Worm (Caenorhabditis elegans) whole organism, young adult: Measurements from ENCODE around the gene R03D7.2.

Experiments
- C17E4.6 ChIP-seq: fragments of 200-800 bp; sonication (Bioruptor generic); IDR thresholded peaks from 2 replicates; pipeline ENCODE4 v1.3.6; 2022; ENCODE audit warnings: missing genetic modification reagents, missing genetic modification characterization, missing compliant biosample characterization
- F33H1.4 ChIP-seq: fragments of 200-800 bp; sonication (Bioruptor generic); IDR thresholded peaks from 2 replicates; pipeline ENCODE4 v1.3.6; 2022; ENCODE audit warnings: missing genetic modification reagents, missing genetic modification characterization, missing compliant biosample characterization
- F37B4.10 ChIP-seq: fragments of 200-800 bp; sonication (Bioruptor generic); IDR thresholded peaks from 2 replicates; pipeline ENCODE4 v1.3.6; 2022; ENCODE audit warnings: missing genetic modification characterization, missing compliant biosample characterization
- F55B11.4 ChIP-seq: sonication (generic microtip); optimal IDR thresholded peaks from 2 replicates; lab custom pipeline; 2016; ENCODE audit warnings: missing compliant biosample characterization, missing genetic modification characterization, borderline replicate concordance; ENCODE audit not compliant: insufficient read depth
- T07F8.4 ChIP-seq: sonication (generic microtip); optimal IDR thresholded peaks from 2 replicates; lab custom pipeline; 2016; ENCODE audit warnings: mild to moderate bottlenecking, missing genetic modification characterization, moderate library complexity, missing compliant biosample characterization
- Y53F4B.3 ChIP-seq: fragments of 200-800 bp; sonication (Bioruptor generic); IDR thresholded peaks from 2 replicates; pipeline ENCODE4 v1.3.6; 2022; ENCODE audit warnings: missing genetic modification reagents, missing genetic modification characterization, missing compliant biosample characterization
- Y53G8AR.9 ChIP-seq: fragments of 200-800 bp; sonication (Bioruptor generic); conservative IDR thresholded peaks from 2 replicates; pipeline ENCODE4 v1.3.6; 2022; ENCODE audit warnings: missing genetic modification reagents, missing genetic modification characterization, missing compliant biosample characterization
- Y79H2A.3 ChIP-seq: fragments of 200-800 bp; sonication (Bioruptor generic); conservative IDR thresholded peaks from 2 replicates; pipeline ENCODE4 v1.3.6; 2022; ENCODE audit warnings: missing genetic modification reagents, missing genetic modification characterization, missing compliant biosample characterization
- Y95B8A.8 ChIP-seq: fragments of 200-800 bp; sonication (Bioruptor generic); IDR thresholded peaks from 2 replicates; pipeline ENCODE4 v1.3.6; 2022; ENCODE audit warnings: missing genetic modification reagents, missing genetic modification characterization, missing compliant biosample characterization
- ZK185.1 ChIP-seq: sonication (generic microtip); optimal IDR thresholded peaks from 2 replicates; lab custom pipeline; 2016; ENCODE audit warnings: mild to moderate bottlenecking, missing genetic modification characterization, missing compliant biosample characterization; ENCODE audit not compliant: poor library complexity, severe bottlenecking
- aptf-3 ChIP-seq: fragments of 200-800 bp; sonication (Bioruptor generic); IDR thresholded peaks from 2 replicates; pipeline ENCODE4 v1.3.6; 2022; ENCODE audit warnings: missing genetic modification characterization, missing compliant biosample characterization
- bed-1 ChIP-seq: fragments of 200-800 bp; sonication (Bioruptor generic); IDR thresholded peaks from 2 replicates; pipeline ENCODE4 v1.3.6; 2022; ENCODE audit warnings: missing genetic modification reagents, missing genetic modification characterization, missing compliant biosample characterization
- ceh-100 ChIP-seq: fragments of 200-800 bp; sonication (Bioruptor generic); IDR thresholded peaks from 2 replicates; pipeline ENCODE4 v1.3.6; 2022; ENCODE audit warnings: missing genetic modification reagents, missing genetic modification characterization, missing compliant biosample characterization
- ceh-40 ChIP-seq: fragments of 200-800 bp; sonication (Bioruptor generic); IDR thresholded peaks from 2 replicates; pipeline ENCODE4 v1.3.6; 2022; ENCODE audit warnings: missing genetic modification characterization, missing compliant biosample characterization
- ceh-91 ChIP-seq: fragments of 200-800 bp; sonication (Bioruptor generic); IDR thresholded peaks from 2 replicates; pipeline ENCODE4 v1.3.6; 2022; ENCODE audit warnings: missing genetic modification reagents, missing genetic modification characterization, missing compliant biosample characterization
- dox-1 ChIP-seq: fragments of 200-800 bp; sonication (Bioruptor generic); IDR thresholded peaks from 2 replicates; pipeline ENCODE4 v1.3.6; 2022; ENCODE audit warnings: missing genetic modification reagents, missing genetic modification characterization, missing compliant biosample characterization
- egl-18 ChIP-seq: fragments of 200-800 bp; sonication (Bioruptor generic); IDR thresholded peaks from 2 replicates; pipeline ENCODE4 v1.3.6; 2022; ENCODE audit warnings: missing genetic modification reagents, missing genetic modification characterization, missing compliant biosample characterization
- egl-44 ChIP-seq: fragments of 200-800 bp; sonication (Bioruptor generic); IDR thresholded peaks from 2 replicates; pipeline ENCODE4 v1.3.6; 2022; ENCODE audit warnings: missing genetic modification reagents, missing genetic modification characterization, missing compliant biosample characterization
- egrh-3 ChIP-seq: fragments of 200-800 bp; sonication (Bioruptor generic); IDR thresholded peaks from 2 replicates; pipeline ENCODE4 v1.3.6; 2022; ENCODE audit warnings: missing genetic modification reagents, missing genetic modification characterization, missing compliant biosample characterization
- ekl-4 ChIP-seq: fragments of 200-800 bp; sonication (Bioruptor generic); IDR thresholded peaks from 2 replicates; pipeline ENCODE4 v1.3.6; 2022; ENCODE audit warnings: missing genetic modification reagents, missing genetic modification characterization, missing compliant biosample characterization
- fkh-3 ChIP-seq: sonication (generic microtip); optimal IDR thresholded peaks from 2 replicates; lab custom pipeline; 2016; ENCODE audit warnings: mild to moderate bottlenecking, missing genetic modification characterization, missing compliant biosample characterization
- hlh-26 ChIP-seq: fragments of 200-800 bp; sonication (Bioruptor generic); conservative IDR thresholded peaks from 2 replicates; pipeline ENCODE4 v1.3.6; 2022; ENCODE audit warnings: missing genetic modification reagents, missing genetic modification characterization, missing compliant biosample characterization
- hmg-20 ChIP-seq: fragments of 200-800 bp; sonication (Bioruptor generic); IDR thresholded peaks from 2 replicates; pipeline ENCODE4 v1.3.6; 2022; ENCODE audit warnings: missing genetic modification reagents, missing genetic modification characterization, missing compliant biosample characterization
- hsf-1 ChIP-seq: fragments of 200-800 bp; sonication (Bioruptor generic); IDR thresholded peaks from 2 replicates; pipeline ENCODE4 v1.3.6; 2022; ENCODE audit warnings: missing genetic modification reagents, missing genetic modification characterization, missing compliant biosample characterization
- lag-1 ChIP-seq: fragments of 200-800 bp; sonication (Bioruptor generic); IDR thresholded peaks from 2 replicates; pipeline ENCODE4 v1.3.6; 2022; ENCODE audit warnings: missing genetic modification reagents, missing genetic modification characterization, missing compliant biosample characterization
- lin-26 ChIP-seq: fragments of 200-800 bp; sonication (Bioruptor generic); IDR thresholded peaks from 2 replicates; pipeline ENCODE4 v1.3.6; 2022; ENCODE audit warnings: missing genetic modification reagents, missing genetic modification characterization, missing compliant biosample characterization
- lsl-1 ChIP-seq: fragments of 200-800 bp; sonication (Bioruptor generic); optimal IDR thresholded peaks from 2 replicates; lab custom pipeline; 2018; ENCODE audit warnings: mild to moderate bottlenecking, missing genetic modification characterization, moderate library complexity, missing compliant biosample characterization
- madf-3 ChIP-seq: fragments of 200-800 bp; sonication (Bioruptor generic); IDR thresholded peaks from 2 replicates; pipeline ENCODE4 v1.3.6; 2022; ENCODE audit warnings: missing genetic modification reagents, missing genetic modification characterization, missing compliant biosample characterization
- madf-6 ChIP-seq: fragments of 200-800 bp; sonication (Bioruptor generic); IDR thresholded peaks from 2 replicates; pipeline ENCODE4 v1.3.6; 2022; ENCODE audit warnings: missing genetic modification reagents, missing genetic modification characterization, missing compliant biosample characterization
- madf-8 ChIP-seq: fragments of 200-800 bp; sonication (Bioruptor generic); conservative IDR thresholded peaks from 2 replicates; pipeline ENCODE4 v1.3.6; 2022; ENCODE audit warnings: missing genetic modification reagents, missing genetic modification characterization, missing compliant biosample characterization
- mcd-1 ChIP-seq: fragments of 200-800 bp; sonication (Bioruptor generic); IDR thresholded peaks from 2 replicates; pipeline ENCODE4 v1.3.6; 2022; ENCODE audit warnings: missing genetic modification reagents, missing genetic modification characterization, missing compliant biosample characterization
- pbrm-1 ChIP-seq: fragments of 200-800 bp; sonication (Bioruptor generic); IDR thresholded peaks from 2 replicates; pipeline ENCODE4 v1.3.6; 2022; ENCODE audit warnings: missing genetic modification reagents, missing genetic modification characterization, missing compliant biosample characterization
- pha-4 ChIP-seq: fragments of 150-350 bp; sonication (generic microtip); optimal IDR thresholded peaks from 2 replicates; lab custom pipeline; 2014; ENCODE audit warnings: missing biosample characterization, missing genetic modification reagents, missing genetic modification characterization
- rcor-1 ChIP-seq: fragments of 200-800 bp; sonication (Bioruptor generic); IDR thresholded peaks from 2 replicates; pipeline ENCODE4 v1.3.6; 2022; ENCODE audit warnings: missing genetic modification reagents, missing genetic modification characterization, missing compliant biosample characterization
- sea-2 ChIP-seq: fragments of 200-800 bp; sonication (Bioruptor generic); IDR thresholded peaks from 2 replicates; pipeline ENCODE4 v1.3.6; 2022; ENCODE audit warnings: missing genetic modification characterization, missing compliant biosample characterization
- somi-1 ChIP-seq: fragments of 200-800 bp; sonication (Bioruptor generic); optimal IDR thresholded peaks from 2 replicates; lab custom pipeline; 2018; ENCODE audit warnings: mild to moderate bottlenecking, missing genetic modification characterization, missing compliant biosample characterization
- tbp1 ChIP-seq: fragments of 200-800 bp; sonication (Bioruptor generic); optimal IDR thresholded peaks from 2 replicates; lab custom pipeline; 2018; ENCODE audit warnings: mild to moderate bottlenecking, missing genetic modification characterization, missing compliant biosample characterization
- xnd-1 ChIP-seq: sonication (generic microtip); optimal IDR thresholded peaks from 2 replicates; lab custom pipeline; 2016; ENCODE audit warnings: missing genotype, missing genetic modification reagents, missing genetic modification characterization, missing compliant biosample characterization
- ztf-28 ChIP-seq: fragments of 200-800 bp; sonication (Bioruptor generic); IDR thresholded peaks from 2 replicates; pipeline ENCODE4 v1.3.6; 2022; ENCODE audit warnings: missing genetic modification reagents, missing genetic modification characterization, missing compliant biosample characterization

Gene R03D7.2

DNA sequence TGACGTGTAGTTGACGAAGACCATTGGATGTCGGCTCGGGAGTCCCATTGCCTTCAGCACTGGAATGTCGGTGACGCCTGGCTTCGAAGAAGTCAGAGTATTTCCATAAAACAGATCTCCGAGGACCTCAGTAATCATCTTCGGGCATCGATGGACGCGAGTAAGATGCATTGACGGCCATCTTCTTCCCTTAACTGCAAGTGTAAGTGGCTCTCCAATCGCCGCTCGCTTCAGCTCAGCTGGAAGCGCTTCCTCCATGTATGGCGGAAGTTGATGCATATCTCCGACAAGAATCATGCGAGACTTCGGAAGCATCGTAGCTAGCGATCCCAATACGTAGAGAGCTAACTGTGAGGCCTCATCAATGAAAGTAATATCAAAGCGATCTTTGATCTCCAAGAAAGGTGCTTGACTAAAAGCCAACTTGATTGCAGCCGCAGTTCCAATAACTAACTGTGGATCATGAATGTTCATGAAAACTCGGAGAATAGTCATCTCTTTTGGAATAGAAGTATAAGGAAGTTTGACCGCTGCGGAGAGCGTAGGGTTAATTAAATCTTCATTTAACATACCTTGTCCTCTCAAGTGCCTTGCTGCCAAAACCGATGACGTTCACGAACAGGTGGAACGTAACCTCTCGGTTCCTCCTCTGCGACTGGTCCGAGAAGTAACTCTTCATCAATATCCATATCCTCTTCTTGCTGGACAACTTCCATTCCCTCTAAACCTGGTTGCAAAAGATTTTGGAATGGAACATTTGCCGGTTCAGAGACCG is 849 bp downstream of the R03D7.2 start (continued):
- TF ChIP-seq lsl-1 (GFP tag; lab: Kevin White, UChicago) (peak; percentile 26), hmg-20 (GFP tag; lab: Robert Waterston, UW) (no peak), bed-1 (GFP tag; lab: Robert Waterston, UW) (no peak), pbrm-1 (peak; percentile 74; the same call in 1 of the 2 replicates), ZK185.1 (tag; lab: Kevin White, UChicago) (peak; percentile 1), madf-6 (GFP tag; lab: Robert Waterston, UW) (peak; percentile 70), madf-8 (0 out of 2 replicates have a peak, but pooled peaks have one; percentile 3), F37B4.10 (GFP tag; lab: Robert Waterston, UW) (0 out of 2 replicates have a peak, but pooled peaks have one; percentile 12), T07F8.4 (tag; lab: Kevin White, UChicago) (no peak), rcor-1 (GFP tag; lab: Robert Waterston, UW) (peak; percentile 30; the same call in 1 of the 2 replicates), lin-26 (GFP tag; lab: Robert Waterston, UW) (peak; percentile 65; the same call in 1 of the 2 replicates), Y95B8A.8 (GFP tag; lab: Robert Waterston, UW) (0 out of 2 replicates have a peak, but pooled peaks have one; percentile 3), xnd-1 (peak; percentile 50), F33H1.4 (GFP tag; lab: Robert Waterston, UW) (peak; percentile 33)

DNA sequence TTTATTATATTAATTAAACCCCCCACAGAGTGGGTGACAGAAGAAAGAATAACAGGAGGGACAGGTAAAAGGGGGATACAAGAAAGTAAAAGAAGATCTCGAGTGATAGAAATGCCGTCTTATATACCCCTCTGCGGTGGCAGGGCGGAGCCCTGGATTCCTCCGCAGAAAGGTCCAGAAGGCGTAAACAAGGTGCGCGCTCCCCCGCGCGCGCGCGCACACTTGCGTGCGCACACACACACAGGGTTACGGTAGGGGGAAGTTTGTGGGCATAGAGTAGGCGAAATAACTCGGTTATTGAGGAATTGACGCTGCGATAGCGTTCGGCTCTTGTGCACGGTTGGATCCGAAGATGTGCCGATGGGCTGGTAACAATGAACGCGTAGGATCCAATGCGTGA is 2.3 kb downstream of the R03D7.2 start:
- TF ChIP-seq egrh-3 (peak; percentile 98), F33H1.4 (GFP tag; lab: Robert Waterston, UW) (peak; percentile 49), madf-3 (GFP tag; lab: Robert Waterston, UW) (peak; percentile 78; the same call in 1 of the 2 replicates), ztf-28 (GFP tag; lab: Robert Waterston, UW) (0 out of 2 replicates have a peak, but pooled peaks have one; percentile 58), madf-8 (peak; percentile 57), madf-6 (GFP tag; lab: Robert Waterston, UW) (peak; percentile 64), hsf-1 (GFP tag; lab: Robert Waterston, UW) (peak; percentile 91), mcd-1 (peak; percentile 45; the same call in 1 of the 2 replicates), F37B4.10 (GFP tag; lab: Robert Waterston, UW) (0 out of 2 replicates have a peak, but pooled peaks have one; percentile 70), ceh-40 (GFP tag; lab: Robert Waterston, UW) (0 out of 2 replicates have a peak, but pooled peaks have one; percentile 13), ceh-91 (GFP tag; lab: Robert Waterston, UW) (peak; percentile 35; the same call in 1 of the 2 replicates), ceh-100 (GFP tag; lab: Robert Waterston, UW) (peak; percentile 22; the same call in 1 of the 2 replicates), dox-1 (GFP tag; lab: Robert Waterston, UW) (peak; percentile 52; the same call in 1 of the 2 replicates)

DNA sequence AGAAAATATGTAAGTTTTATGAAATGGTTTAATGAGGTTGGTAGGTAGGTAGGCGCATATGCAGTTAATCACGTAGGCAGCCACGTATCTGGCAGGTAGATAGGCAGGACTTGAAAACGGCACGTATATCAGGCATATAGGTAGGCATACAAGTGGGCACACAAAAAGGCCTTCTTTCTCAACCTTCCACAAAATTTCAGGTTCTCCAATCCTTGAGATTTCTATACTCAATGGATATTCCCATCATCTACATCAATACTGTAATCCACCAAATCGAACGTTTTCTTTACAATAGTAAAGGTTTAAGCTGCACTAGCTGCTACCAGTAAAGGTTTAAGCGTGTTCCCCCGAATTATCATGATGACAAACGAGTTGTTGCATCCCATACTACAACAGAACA is 2.7 kb downstream of the R03D7.2 start:
- peak; percentile 92 for TF ChIP-seq Y79H2A.3 (GFP tag; lab: Robert Waterston, UW)
- no peak for TF ChIP-seq fkh-3
- TF ChIP-seq Y53G8AR.9 (GFP tag; lab: Robert Waterston, UW) = peak; percentile 20; the same call in 1 of the 2 replicates
- peak; percentile 19 for TF ChIP-seq xnd-1
- no peak for TF ChIP-seq F55B11.4 (tag; lab: Kevin White, UChicago)
- peak; percentile 13; the same call in 1 of the 2 replicates for TF ChIP-seq rcor-1 (GFP tag; lab: Robert Waterston, UW)
- no peak for TF ChIP-seq aptf-3 (GFP tag; lab: Robert Waterston, UW)
- no peak for TF ChIP-seq somi-1 (GFP tag; lab: Kevin White, UChicago)
- no peak for TF ChIP-seq egl-44
- TF ChIP-seq pha-4 (tag; lab: Kevin White, UChicago) = no peak
- TF ChIP-seq C17E4.6 (GFP tag; lab: Robert Waterston, UW) = no peak
- no peak for TF ChIP-seq Y53F4B.3
- peak; percentile 53; the same call in 1 of the 2 replicates for TF ChIP-seq ekl-4
- peak; percentile 9; the same call in 1 of the 2 replicates for TF ChIP-seq madf-8
- TF ChIP-seq dox-1 (GFP tag; lab: Robert Waterston, UW) = 0 out of 2 replicates have a peak, but pooled peaks have one; percentile 16
- TF ChIP-seq lag-1 (GFP tag; lab: Robert Waterston, UW) = no peak
- no peak for TF ChIP-seq T07F8.4 (tag; lab: Kevin White, UChicago)
- no peak for TF ChIP-seq hlh-26 (GFP tag; lab: Robert Waterston, UW)
- TF ChIP-seq egl-18 (GFP tag; lab: Robert Waterston, UW) = no peak
- peak; percentile 53 for TF ChIP-seq madf-6 (GFP tag; lab: Robert Waterston, UW)
- TF ChIP-seq sea-2 (GFP tag; lab: Robert Waterston, UW) = no peak
- no peak for TF ChIP-seq tbp1 (GFP tag; lab: Kevin White, UChicago)
- no peak for TF ChIP-seq lsl-1 (GFP tag; lab: Kevin White, UChicago)
